Worm (Caenorhabditis elegans) whole organism, midembryonic: ENCODE results near the gene srh-37.

ENCODE experiments used
- T22C8.4 ChIP-seq: fragments of 200-800 bp; sonication (Bioruptor generic); IDR thresholded peaks from 2 replicates; pipeline ENCODE4 v1.3.6; 2022; ENCODE audit warnings: missing genetic modification characterization, missing compliant biosample characterization
- cog-1 ChIP-seq: sonication (generic microtip); optimal IDR thresholded peaks from 2 replicates; lab custom pipeline; 2016; ENCODE audit warnings: missing genetic modification characterization, missing compliant biosample characterization
- flt-1 ChIP-seq: fragments of 200-800 bp; sonication (Bioruptor generic); IDR thresholded peaks from 2 replicates; pipeline ENCODE4 v1.3.6; 2022; ENCODE audit warnings: missing genetic modification characterization, missing compliant biosample characterization
- klf-2 ChIP-seq: fragments of 200-800 bp; sonication (Bioruptor generic); conservative IDR thresholded peaks from 2 replicates; pipeline ENCODE4 v1.3.6; 2022; ENCODE audit warnings: missing genetic modification reagents, missing genetic modification characterization, missing compliant biosample characterization
- tab-1 ChIP-seq: fragments of 200-800 bp; sonication (Bioruptor generic); IDR thresholded peaks from 2 replicates; pipeline ENCODE4 v1.3.6; 2022; ENCODE audit warnings: missing genetic modification characterization, missing compliant biosample characterization
- ztf-23 ChIP-seq: fragments of 200-800 bp; sonication (Bioruptor generic); IDR thresholded peaks from 2 replicates; pipeline ENCODE4 v1.3.6; 2022; ENCODE audit warnings: missing genetic modification reagents, missing genetic modification characterization, missing compliant biosample characterization

- no peak for TF ChIP-seq tab-1
- TF ChIP-seq T22C8.4 (GFP tag; lab: Robert Waterston, UW), result no peak
- TF ChIP-seq klf-2 (GFP tag; lab: Robert Waterston, UW), result no peak
- TF ChIP-seq ztf-23 (GFP tag; lab: Robert Waterston, UW), result no peak
- no peak for TF ChIP-seq cog-1 (tag; lab: Kevin White, UChicago)
- no peak for TF ChIP-seq flt-1 (GFP tag; lab: Robert Waterston, UW)
Observed at ce11 chrV:474516-474915, 37.8 kb downstream of the srh-37 start, which contains the start of gene nhr-99.
